Worm (Caenorhabditis elegans) whole organism, mixed stage, embryonic: ENCODE data around the gene nlp-50.

Experiments
- M03D4.4 ChIP-seq: sonication (generic microtip); optimal IDR thresholded peaks from 2 replicates; lab custom pipeline; 2017; ENCODE audit warnings: mild to moderate bottlenecking, missing genetic modification characterization, missing compliant biosample characterization
- bed-3 ChIP-seq: fragments of 200-800 bp; sonication (Bioruptor generic); optimal IDR thresholded peaks from 3 replicates; lab custom pipeline; 2018; ENCODE audit warnings: mild to moderate bottlenecking, missing genetic modification characterization, moderate library complexity, missing compliant biosample characterization
- blmp-1 ChIP-seq: fragments of 150-350 bp; optimal IDR thresholded peaks from 2 replicates; lab custom pipeline; 2014; ENCODE audit warnings: missing biosample characterization, missing genetic modification characterization
- ceh-39 ChIP-seq: fragments of 150-350 bp; optimal IDR thresholded peaks from 2 replicates; lab custom pipeline; 2014; ENCODE audit warnings: missing biosample characterization, missing genetic modification characterization
- ceh-43 ChIP-seq: fragments of 200-800 bp; sonication (Bioruptor generic); optimal IDR thresholded peaks from 2 replicates; lab custom pipeline; 2018; ENCODE audit warnings: mild to moderate bottlenecking, missing genetic modification characterization, moderate library complexity, missing compliant biosample characterization
- ceh-83 ChIP-seq: fragments of 200-800 bp; sonication (Bioruptor generic); optimal IDR thresholded peaks from 2 replicates; lab custom pipeline; 2018; ENCODE audit warnings: mild to moderate bottlenecking, missing genetic modification characterization, missing compliant biosample characterization
- ces-1 ChIP-seq: fragments of 150-350 bp; optimal IDR thresholded peaks from 2 replicates; lab custom pipeline; 2014; ENCODE audit warnings: missing biosample characterization, missing genetic modification reagents, missing genetic modification characterization
- cnd-1 ChIP-seq: fragments of 200-800 bp; sonication (Bioruptor generic); optimal IDR thresholded peaks from 2 replicates; lab custom pipeline; 2018; ENCODE audit warnings: mild to moderate bottlenecking, missing genetic modification characterization, missing compliant biosample characterization
- drap-1 ChIP-seq: fragments of 200-800 bp; sonication (Bioruptor generic); optimal IDR thresholded peaks from 3 replicates; lab custom pipeline; 2018; ENCODE audit warnings: mild to moderate bottlenecking, missing genetic modification characterization, missing compliant biosample characterization
- elt-1 ChIP-seq: sonication (generic microtip); optimal IDR thresholded peaks from 2 replicates; lab custom pipeline; 2017; ENCODE audit warnings: missing genetic modification characterization, mild to moderate bottlenecking, missing compliant biosample characterization, antibody characterized with exemption, moderate library complexity, borderline replicate concordance; ENCODE audit not compliant: insufficient read depth
- elt-3 ChIP-seq: fragments of 150-350 bp; optimal IDR thresholded peaks from 2 replicates; lab custom pipeline; 2014; ENCODE audit warnings: missing biosample characterization, missing genetic modification characterization
- flh-1 ChIP-seq: fragments of 200-800 bp; sonication (Bioruptor generic); optimal IDR thresholded peaks from 2 replicates; lab custom pipeline; 2018; ENCODE audit warnings: mild to moderate bottlenecking, missing genetic modification characterization, moderate library complexity, missing compliant biosample characterization
- ham-2 ChIP-seq: fragments of 200-800 bp; sonication (Bioruptor generic); optimal IDR thresholded peaks from 2 replicates; lab custom pipeline; 2018; ENCODE audit warnings: mild to moderate bottlenecking, missing genetic modification characterization, missing compliant biosample characterization
- hlh-1 ChIP-seq: fragments of 150-350 bp; optimal IDR thresholded peaks from 2 replicates; lab custom pipeline; 2014; ENCODE audit warnings: missing biosample characterization, missing genetic modification reagents, missing genetic modification characterization
- lin-13 ChIP-seq: fragments of 150-350 bp; optimal IDR thresholded peaks from 2 replicates; lab custom pipeline; 2014; ENCODE audit warnings: missing biosample characterization, missing genetic modification characterization
- lin-32 ChIP-seq: fragments of 200-800 bp; sonication (Bioruptor generic); optimal IDR thresholded peaks from 2 replicates; lab custom pipeline; 2018; ENCODE audit warnings: mild to moderate bottlenecking, missing genetic modification characterization, missing compliant biosample characterization
- mab-5 ChIP-seq: fragments of 150-350 bp; optimal IDR thresholded peaks from 2 replicates; lab custom pipeline; 2014; ENCODE audit warnings: missing biosample characterization, missing genetic modification characterization
- mep-1 ChIP-seq: fragments of 150-350 bp; optimal IDR thresholded peaks from 2 replicates; lab custom pipeline; 2017; ENCODE audit warnings: missing biosample characterization, missing genetic modification reagents, missing genetic modification characterization, inconsistent platforms
- mls-2 ChIP-seq: sonication (generic microtip); optimal IDR thresholded peaks from 2 replicates; lab custom pipeline; 2016; ENCODE audit warnings: mild to moderate bottlenecking, missing genetic modification characterization, moderate library complexity, missing compliant biosample characterization
- nhr-12 ChIP-seq: fragments of 150-350 bp; optimal IDR thresholded peaks from 2 replicates; lab custom pipeline; 2014; ENCODE audit warnings: missing biosample characterization, missing genetic modification characterization
- nhr-2 ChIP-seq: fragments of 150-350 bp; optimal IDR thresholded peaks from 2 replicates; lab custom pipeline; 2014; ENCODE audit warnings: missing biosample characterization, missing genetic modification characterization
- nhr-237 ChIP-seq: fragments of 150-350 bp; optimal IDR thresholded peaks from 2 replicates; lab custom pipeline; 2014; ENCODE audit warnings: missing biosample characterization, missing genetic modification characterization
- nhr-28 ChIP-seq: fragments of 150-350 bp; optimal IDR thresholded peaks from 2 replicates; lab custom pipeline; 2014; ENCODE audit warnings: missing biosample characterization, missing genetic modification characterization
- pha-4 ChIP-seq: fragments of 150-350 bp; optimal IDR thresholded peaks from 2 replicates; lab custom pipeline; 2018; ENCODE audit warnings: missing biosample characterization, missing genetic modification reagents, missing genetic modification characterization
- sem-2 ChIP-seq: fragments of 200-800 bp; sonication (Bioruptor generic); optimal IDR thresholded peaks from 2 replicates; lab custom pipeline; 2018; ENCODE audit warnings: mild to moderate bottlenecking, missing genetic modification characterization, missing compliant biosample characterization
- snpc-4 ChIP-seq: fragments of 150-350 bp; optimal IDR thresholded peaks from 2 replicates; lab custom pipeline; 2014; ENCODE audit warnings: missing biosample characterization, missing genetic modification characterization
- sptf-1 ChIP-seq: sonication (generic microtip); optimal IDR thresholded peaks from 2 replicates; lab custom pipeline; 2017; ENCODE audit warnings: mild to moderate bottlenecking, missing genetic modification characterization, moderate library complexity, missing compliant biosample characterization
- tbx-8 ChIP-seq: fragments of 200-800 bp; sonication (Bioruptor generic); optimal IDR thresholded peaks from 2 replicates; lab custom pipeline; 2018; ENCODE audit warnings: mild to moderate bottlenecking, missing genetic modification characterization, moderate library complexity, missing compliant biosample characterization
- unc-39 ChIP-seq: fragments of 150-350 bp; optimal IDR thresholded peaks from 2 replicates; lab custom pipeline; 2014; ENCODE audit warnings: missing biosample characterization, missing genetic modification characterization
- unc-62 ChIP-seq: fragments of 150-350 bp; optimal IDR thresholded peaks from 2 replicates; lab custom pipeline; 2014; ENCODE audit warnings: missing biosample characterization, missing genetic modification reagents, missing genetic modification characterization
- zip-8 ChIP-seq: fragments of 150-350 bp; optimal IDR thresholded peaks from 2 replicates; lab custom pipeline; 2014; ENCODE audit warnings: missing biosample characterization, missing genetic modification characterization
- ztf-11 ChIP-seq: fragments of 150-350 bp; optimal IDR thresholded peaks from 2 replicates; lab custom pipeline; 2014; ENCODE audit warnings: missing biosample characterization, missing genetic modification characterization

Gene nlp-50

ce11 chrII:6764734-6765133 is at the start of gene nlp-50:
Gene nlp-50, plus strand, starts transcription at chrII:6765034.
- TF ChIP-seq unc-39 (no peak), ceh-83 (GFP tag; lab: Kevin White, UChicago) (no peak), ces-1 (no peak), zip-8 (tag; lab: Kevin White, UChicago) (no peak), pha-4 (no peak), unc-62 (GFP tag; lab: Kevin White, UChicago) (no peak), ztf-11 (tag; lab: Kevin White, UChicago) (no peak), flh-1 (GFP tag; lab: Kevin White, UChicago) (no peak)

ce11 chrII:6715853-6716252 is 49.0 kb upstream of the nlp-50 start:
- TF ChIP-seq sem-2 (GFP tag; lab: Kevin White, UChicago) (no peak), nhr-2 (tag; lab: Kevin White, UChicago) (no peak), sptf-1 (tag; lab: Kevin White, UChicago) (no peak), drap-1 (no peak), mls-2 (no peak), ham-2 (GFP tag; lab: Kevin White, UChicago) (no peak), flh-1 (GFP tag; lab: Kevin White, UChicago) (no peak), mep-1 (tag; lab: Kevin White, UChicago) (no peak), hlh-1 (tag; lab: Kevin White, UChicago) (no peak), pha-4 (no peak), mab-5 (no peak), elt-1 (no peak), unc-39 (no peak), ztf-11 (tag; lab: Kevin White, UChicago) (no peak), snpc-4 (tag; lab: Kevin White, UChicago) (no peak), cnd-1 (no peak), tbx-8 (GFP tag; lab: Kevin White, UChicago) (no peak)

- TF ChIP-seq unc-39 (no peak), tbx-8 (GFP tag; lab: Kevin White, UChicago) (no peak), unc-62 (GFP tag; lab: Kevin White, UChicago) (no peak), nhr-2 (tag; lab: Kevin White, UChicago) (no peak), snpc-4 (tag; lab: Kevin White, UChicago) (no peak), mab-5 (no peak), blmp-1 (tag; lab: Kevin White, UChicago) (no peak), flh-1 (GFP tag; lab: Kevin White, UChicago) (no peak), ham-2 (GFP tag; lab: Kevin White, UChicago) (no peak), ces-1 (no peak), elt-1 (no peak), nhr-237 (tag; lab: Kevin White, UChicago) (no peak), sptf-1 (tag; lab: Kevin White, UChicago) (no peak), pha-4 (no peak), bed-3 (GFP tag; lab: Kevin White, UChicago) (no peak), cnd-1 (no peak), hlh-1 (tag; lab: Kevin White, UChicago) (no peak), ztf-11 (tag; lab: Kevin White, UChicago) (no peak), lin-13 (tag; lab: Kevin White, UChicago) (no peak), nhr-28 (no peak)
Measured at ce11 chrII:6716638-6717037, 48.2 kb upstream of the nlp-50 start, which contains the start of the genes T14B4.5 and T14B4.20. Gene T14B4.5, plus strand, starts transcription at chrII:6716863. Gene T14B4.20, plus strand, starts transcription at chrII:6716901.

ce11 chrII:6718221-6718620 is 46.6 kb upstream of the nlp-50 start, which contains the start of gene tsp-10:
Gene tsp-10, plus strand, starts transcription at chrII:6718586.
- TF ChIP-seq blmp-1 (tag; lab: Kevin White, UChicago) (no peak), mls-2 (no peak), ceh-43 (GFP tag; lab: Kevin White, UChicago) (no peak), bed-3 (GFP tag; lab: Kevin White, UChicago) (no peak), M03D4.4 (tag; lab: Kevin White, UChicago) (no peak), lin-32 (GFP tag; lab: Kevin White, UChicago) (no peak), nhr-28 (no peak), elt-3 (tag; lab: Kevin White, UChicago) (no peak), mep-1 (tag; lab: Kevin White, UChicago) (no peak), sem-2 (GFP tag; lab: Kevin White, UChicago) (no peak), mab-5 (no peak), nhr-12 (tag; lab: Kevin White, UChicago) (no peak), sptf-1 (tag; lab: Kevin White, UChicago) (no peak), ceh-39 (tag; lab: Kevin White, UChicago) (no peak), flh-1 (GFP tag; lab: Kevin White, UChicago) (no peak), zip-8 (tag; lab: Kevin White, UChicago) (no peak), cnd-1 (no peak), pha-4 (no peak), nhr-237 (tag; lab: Kevin White, UChicago) (no peak), elt-1 (no peak)
